Worm (Caenorhabditis elegans) whole organism, L1 larva: ENCODE results near the gene prp-40.

Experiments
- C16A3.4 ChIP-seq: fragments of 150-350 bp; optimal IDR thresholded peaks from 2 replicates; lab custom pipeline; 2014; ENCODE audit warnings: missing biosample characterization, missing genetic modification characterization
- F16B12.6 ChIP-seq: fragments of 150-350 bp; optimal IDR thresholded peaks from 2 replicates; lab custom pipeline; 2014; ENCODE audit warnings: missing biosample characterization, missing genetic modification characterization
- alr-1 ChIP-seq: fragments of 200-800 bp; sonication (Bioruptor generic); optimal IDR thresholded peaks from 2 replicates; lab custom pipeline; 2018; ENCODE audit warnings: borderline replicate concordance, mild to moderate bottlenecking, missing genetic modification characterization, missing compliant biosample characterization
- aly-2 ChIP-seq: fragments of 150-350 bp; optimal IDR thresholded peaks from 2 replicates; lab custom pipeline; 2014; ENCODE audit warnings: missing biosample characterization, missing genetic modification characterization
- ceh-8 ChIP-seq: fragments of 200-800 bp; sonication (Bioruptor generic); optimal IDR thresholded peaks from 2 replicates; lab custom pipeline; 2018; ENCODE audit warnings: mild to moderate bottlenecking, missing genetic modification characterization, moderate library complexity, missing compliant biosample characterization
- ceh-82 ChIP-seq, 3 experiments: fragments of 150-350 bp in 1 of 3; sonication (generic microtip) in 2 of 3; optimal IDR thresholded peaks; 2 replicates each; lab custom pipeline; 2014 to 2017; ENCODE audit warnings: missing biosample characterization in 3 of 3, missing genetic modification characterization in 3 of 3
- dpl-1 ChIP-seq, 3 experiments: fragments of 150-350 bp in 2 of 3; sonication (generic microtip) in 1 of 3; optimal IDR thresholded peaks; 2 replicates each; lab custom pipeline; 2014 to 2017; ENCODE audit warnings: missing biosample characterization in 3 of 3, missing genetic modification characterization in 3 of 3, missing genetic modification reagents in 3 of 3
- efl-1 ChIP-seq, 4 experiments: fragments of 150-350 bp; optimal IDR thresholded peaks in 3 of 4; peaks in 1 of 4; 1 replicate in 1 of 4; 2 replicates in 3 of 4; lab custom pipeline; 2014; ENCODE audit warnings: missing biosample characterization in 2 of 4, missing genetic modification characterization in 2 of 4, missing genetic modification reagents in 2 of 4
- elt-3 ChIP-seq, 6 experiments: fragments of 150-350 bp in 1 of 6; sonication (generic microtip); optimal IDR thresholded peaks; 2 replicates each; lab custom pipeline; 2017 to 2018; ENCODE audit warnings: missing biosample characterization in 6 of 6, missing genetic modification characterization in 6 of 6, inconsistent platforms in 1 of 6
- fkh-10 ChIP-seq: sonication (generic microtip); optimal IDR thresholded peaks from 2 replicates; lab custom pipeline; 2017; ENCODE audit warnings: missing biosample characterization, missing genetic modification reagents, missing genetic modification characterization
- fkh-4 ChIP-seq: sonication (generic microtip); optimal IDR thresholded peaks from 2 replicates; lab custom pipeline; 2016; ENCODE audit warnings: missing compliant biosample characterization, missing genetic modification characterization, borderline replicate concordance
- hlh-17 ChIP-seq: fragments of 200-800 bp; sonication (Bioruptor generic); optimal IDR thresholded peaks from 2 replicates; lab custom pipeline; 2018; ENCODE audit warnings: missing genetic modification characterization, mild to moderate bottlenecking, missing compliant biosample characterization, moderate library complexity, borderline replicate concordance
- irx-1 ChIP-seq: sonication (generic microtip); optimal IDR thresholded peaks from 2 replicates; lab custom pipeline; 2016; ENCODE audit warnings: missing genetic modification characterization, missing compliant biosample characterization
- isw-1 ChIP-seq: fragments of 200-800 bp; sonication (Bioruptor generic); IDR thresholded peaks from 2 replicates; pipeline ENCODE4 v1.3.6; 2022; ENCODE audit warnings: missing genetic modification characterization, missing compliant biosample characterization
- lin-14 ChIP-seq: fragments of 200-800 bp; sonication (Bioruptor generic); optimal IDR thresholded peaks from 2 replicates; lab custom pipeline; 2018; ENCODE audit warnings: mild to moderate bottlenecking, missing genetic modification characterization, moderate library complexity, missing compliant biosample characterization
- lin-15B ChIP-seq: fragments of 150-350 bp; sonication (generic microtip); optimal IDR thresholded peaks from 3 replicates; lab custom pipeline; 2014; ENCODE audit warnings: missing biosample characterization, missing genetic modification characterization
- lin-35 ChIP-seq, 2 experiments: fragments of 150-350 bp; optimal IDR thresholded peaks; 2 replicates each; lab custom pipeline; 2014; ENCODE audit warnings: missing biosample characterization in 2 of 2, missing genetic modification characterization in 2 of 2, missing genetic modification reagents in 2 of 2
- lin-39 ChIP-seq: fragments of 150-350 bp; optimal IDR thresholded peaks from 2 replicates; lab custom pipeline; 2014; ENCODE audit warnings: missing biosample characterization, missing genetic modification reagents, missing genetic modification characterization
- lsy-2 ChIP-seq, 2 experiments: fragments of 150-350 bp; optimal IDR thresholded peaks; 2 replicates each; lab custom pipeline; 2014; ENCODE audit warnings: missing biosample characterization in 2 of 2, missing genetic modification characterization in 2 of 2
- mab-9 ChIP-seq: fragments of 200-800 bp; sonication (Bioruptor generic); IDR thresholded peaks from 2 replicates; pipeline ENCODE4 v1.3.6; 2022; ENCODE audit warnings: missing genetic modification reagents, missing genetic modification characterization, missing compliant biosample characterization
- mep-1 ChIP-seq: fragments of 150-350 bp; optimal IDR thresholded peaks from 2 replicates; lab custom pipeline; 2014; ENCODE audit warnings: missing biosample characterization, missing genetic modification characterization
- nhr-12 ChIP-seq: sonication (generic microtip); optimal IDR thresholded peaks from 2 replicates; lab custom pipeline; 2017; ENCODE audit warnings: missing biosample characterization, missing genetic modification characterization
- nhr-237 ChIP-seq: fragments of 150-350 bp; optimal IDR thresholded peaks from 2 replicates; lab custom pipeline; 2014; ENCODE audit warnings: missing biosample characterization, missing genetic modification characterization
- nhr-47 ChIP-seq: sonication (generic microtip); optimal IDR thresholded peaks from 2 replicates; lab custom pipeline; 2016; ENCODE audit warnings: mild to moderate bottlenecking, missing genetic modification characterization, moderate library complexity, missing compliant biosample characterization
- nhr-71 ChIP-seq: sonication (generic microtip); optimal IDR thresholded peaks from 2 replicates; lab custom pipeline; 2016; ENCODE audit warnings: mild to moderate bottlenecking, missing genetic modification characterization, moderate library complexity, missing compliant biosample characterization
- skn-1 ChIP-seq: fragments of 150-350 bp; optimal IDR thresholded peaks from 2 replicates; lab custom pipeline; 2014; ENCODE audit warnings: missing biosample characterization, missing genetic modification characterization
- snpc-4 ChIP-seq: fragments of 150-350 bp; optimal IDR thresholded peaks from 2 replicates; lab custom pipeline; 2014; ENCODE audit warnings: missing biosample characterization, missing genetic modification characterization
- snu-23 ChIP-seq: sonication (generic microtip); optimal IDR thresholded peaks from 2 replicates; lab custom pipeline; 2016; ENCODE audit warnings: missing genetic modification characterization, missing compliant biosample characterization
- sox-4 ChIP-seq: sonication (generic microtip); optimal IDR thresholded peaks from 2 replicates; lab custom pipeline; 2016; ENCODE audit warnings: missing genetic modification characterization, missing compliant biosample characterization
- sptf-1 ChIP-seq: fragments of 150-350 bp; optimal IDR thresholded peaks from 2 replicates; lab custom pipeline; 2014; ENCODE audit warnings: missing biosample characterization, missing genetic modification characterization
- tbx-2 ChIP-seq: sonication (generic microtip); optimal IDR thresholded peaks from 2 replicates; lab custom pipeline; 2016; ENCODE audit warnings: missing genetic modification characterization, missing compliant biosample characterization
- unc-30 ChIP-seq: sonication (generic microtip); optimal IDR thresholded peaks from 2 replicates; lab custom pipeline; 2017; ENCODE audit warnings: missing biosample characterization, missing genetic modification characterization
- unc-86 ChIP-seq: sonication (generic microtip); optimal IDR thresholded peaks from 2 replicates; lab custom pipeline; 2016; ENCODE audit warnings: missing genetic modification characterization, missing compliant biosample characterization
- vab-15 ChIP-seq: sonication (generic microtip); optimal IDR thresholded peaks from 2 replicates; lab custom pipeline; 2017; ENCODE audit warnings: missing genotype, mild to moderate bottlenecking, missing genetic modification characterization, missing compliant biosample characterization
- zag-1 ChIP-seq: fragments of 150-350 bp; optimal IDR thresholded peaks from 2 replicates; lab custom pipeline; 2014; ENCODE audit warnings: missing biosample characterization, missing genetic modification characterization
- zip-4 ChIP-seq: fragments of 200-800 bp; sonication (Bioruptor generic); optimal IDR thresholded peaks from 2 replicates; lab custom pipeline; 2018; ENCODE audit warnings: mild to moderate bottlenecking, missing genetic modification characterization, moderate library complexity, missing compliant biosample characterization
- ztf-4 ChIP-seq: fragments of 150-350 bp; optimal IDR thresholded peaks from 2 replicates; lab custom pipeline; 2014; ENCODE audit warnings: missing biosample characterization, missing genetic modification characterization

The prp-40 gene

DNA sequence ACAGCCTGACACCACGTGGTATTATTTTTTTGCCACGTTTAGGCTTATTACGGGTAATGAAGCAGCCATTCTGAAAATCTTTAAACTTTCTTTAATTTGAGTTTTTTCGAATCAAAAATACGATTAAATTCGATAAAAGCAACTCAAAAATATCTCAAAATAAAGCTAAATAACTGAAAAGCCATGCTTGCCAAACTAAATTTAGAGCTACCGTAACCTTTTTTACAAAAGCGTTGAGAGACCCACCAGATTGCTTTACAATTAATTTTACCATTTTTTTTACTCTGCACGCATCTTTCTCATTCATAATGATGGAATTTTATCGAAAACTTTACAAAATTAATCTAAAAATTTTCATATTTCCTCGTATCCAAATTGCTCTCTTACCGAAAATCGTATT lies 33.8 kb upstream of the prp-40 start:
- TF ChIP-seq ceh-82 (tag; optimal IDR thresholded peaks at IDR 0.05; lab: Kevin White, UChicago) (no peak), ceh-8 (GFP tag; lab: Kevin White, UChicago) (no peak), fkh-10 (GFP tag; lab: Kevin White, UChicago) (no peak), skn-1 (tag; lab: Kevin White, UChicago) (no peak), alr-1 (no peak), unc-86 (tag; lab: Kevin White, UChicago) (no peak), unc-30 (tag; lab: Kevin White, UChicago) (no peak), nhr-237 (tag; lab: Kevin White, UChicago) (no peak), elt-3 (tag; optimal IDR thresholded peaks at IDR 0.05; lab: Kevin White, UChicago) (no peak), lin-14 (GFP tag; lab: Kevin White, UChicago) (no peak), isw-1 (GFP tag; lab: Robert Waterston, UW) (no peak), mab-9 (GFP tag; lab: Robert Waterston, UW) (no peak), snpc-4 (tag; lab: Kevin White, UChicago) (no peak), lin-15B (tag; lab: Kevin White, UChicago) (no peak), nhr-12 (tag; lab: Kevin White, UChicago) (no peak), irx-1 (tag; lab: Kevin White, UChicago) (no peak), lin-39 (tag; lab: Kevin White, UChicago) (no peak), tbx-2 (tag; lab: Kevin White, UChicago) (no peak), sox-4 (tag; lab: Kevin White, UChicago) (no peak), snu-23 (GFP tag; lab: Kevin White, UChicago) (no peak)

- no peak for TF ChIP-seq efl-1 (optimal IDR thresholded peaks at IDR 0.05; lab: Kevin White, UChicago)
- no peak for TF ChIP-seq efl-1 (GFP tag; optimal IDR thresholded peaks at IDR 0.05 in 1 of 2; lab: Kevin White, UChicago)
- no peak for TF ChIP-seq mep-1 (tag; lab: Kevin White, UChicago)
- TF ChIP-seq nhr-47: no peak
- no peak for TF ChIP-seq C16A3.4 (tag; lab: Kevin White, UChicago)
- no peak for TF ChIP-seq vab-15 (tag; lab: Kevin White, UChicago)
- no peak for TF ChIP-seq fkh-4
- TF ChIP-seq lin-15B (tag; lab: Kevin White, UChicago): no peak
- no peak for TF ChIP-seq zag-1 (tag; lab: Kevin White, UChicago)
- no peak for TF ChIP-seq lin-35 (GFP tag; optimal IDR thresholded peaks at IDR 0.05; lab: Kevin White, UChicago)
- TF ChIP-seq hlh-17 (GFP tag; lab: Kevin White, UChicago): no peak
- TF ChIP-seq sptf-1 (tag; lab: Kevin White, UChicago): no peak
Measured at ce11 chrIII:9488431-9488830, 33.4 kb upstream of the prp-40 start, which contains the start of gene nlp-36. Gene nlp-36, plus strand, starts transcription at chrIII:9488731.

ce11 chrIII:9489798-9490197 lies 32.1 kb upstream of the prp-40 start:
- no peak for TF ChIP-seq nhr-47
- TF ChIP-seq nhr-12 (tag; lab: Kevin White, UChicago): no peak
- TF ChIP-seq dpl-1 (GFP tag; optimal IDR thresholded peaks at IDR 0.05; lab: Kevin White, UChicago): no peak
- no peak for TF ChIP-seq efl-1 (optimal IDR thresholded peaks at IDR 0.05; lab: Kevin White, UChicago)
- peak in 1 of 2 experiments; percentile 91 for TF ChIP-seq efl-1 (GFP tag; optimal IDR thresholded peaks at IDR 0.05 in 1 of 2; lab: Kevin White, UChicago)
- TF ChIP-seq, all 84 proteins: peak for 1

DNA sequence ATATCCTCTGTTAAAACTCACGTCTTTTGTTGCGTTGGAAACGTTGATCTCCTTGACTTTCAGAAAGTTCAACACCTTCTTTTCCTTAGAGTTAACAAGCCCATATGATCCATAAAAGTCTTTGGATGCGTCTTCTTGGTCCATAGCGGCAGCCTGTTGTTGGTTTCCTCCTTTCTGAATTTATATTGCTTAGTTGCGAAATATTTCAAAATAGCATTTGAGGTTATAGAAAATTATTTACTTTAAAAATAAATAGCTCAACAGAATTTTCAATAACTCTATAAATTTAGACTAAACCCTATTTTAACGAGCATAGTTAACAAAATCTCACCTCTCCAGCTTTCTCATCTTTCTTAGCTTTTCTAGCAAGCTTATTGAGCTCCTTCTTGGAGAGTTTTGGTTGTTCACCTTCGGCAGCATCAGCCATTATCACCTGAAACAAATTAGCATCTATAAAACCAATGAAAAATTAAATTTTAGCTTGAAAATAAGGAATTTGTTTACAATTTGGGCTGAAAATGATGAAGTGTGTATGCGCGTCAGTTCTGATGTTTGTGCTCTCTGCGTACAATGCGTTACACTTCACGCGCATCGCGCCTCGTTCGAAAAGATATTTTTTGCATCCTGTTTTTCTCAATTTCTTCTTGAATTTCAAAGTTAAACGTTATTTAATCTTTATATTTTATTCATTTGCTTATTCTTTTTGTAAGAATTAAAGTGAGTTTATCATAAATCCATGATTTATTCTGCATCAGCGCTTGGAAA lies 30.9 kb upstream of the prp-40 start, which contains the start of the genes dars-1 and ctr-9:
Gene dars-1 (minus strand): TSS at position 433 of the 765 bp plus-strand sequence.
Gene ctr-9 (plus strand): TSS at position 614 of the 765 bp plus-strand sequence.
- TF ChIP-seq irx-1 (tag; lab: Kevin White, UChicago) (no peak), F16B12.6 (tag; lab: Kevin White, UChicago) (peak; percentile 86), isw-1 (GFP tag; lab: Robert Waterston, UW) (no peak), snu-23 (GFP tag; lab: Kevin White, UChicago) (peak; percentile 24), ztf-4 (tag; lab: Kevin White, UChicago) (no peak), zip-4 (GFP tag; lab: Kevin White, UChicago) (peak; percentile 25), nhr-47 (peak; percentile 13), efl-1 (optimal IDR thresholded peaks at IDR 0.05; lab: Kevin White, UChicago) (peak in 1 of 2 experiments; percentile 52), efl-1 (GFP tag; optimal IDR thresholded peaks at IDR 0.05 in 1 of 2; lab: Kevin White, UChicago) (peak; percentile 24 to 95), lsy-2 (tag; optimal IDR thresholded peaks at IDR 0.05; lab: Kevin White, UChicago) (peak; percentile 14 to 47), lin-35 (GFP tag; optimal IDR thresholded peaks at IDR 0.05; lab: Kevin White, UChicago) (peak; percentile 13 to 53), dpl-1 (GFP tag; optimal IDR thresholded peaks at IDR 0.05; lab: Kevin White, UChicago) (peak; percentile 10 to 59 (median 48)), aly-2 (tag; lab: Kevin White, UChicago) (no peak), nhr-71 (tag; lab: Kevin White, UChicago) (peak; percentile 11), ceh-82 (tag; optimal IDR thresholded peaks at IDR 0.05; lab: Kevin White, UChicago) (peak in 1 of 3 experiments; percentile 0)
